Fruit fly (Drosophila melanogaster): ENCODE results near the gene Lip4.

DNA sequence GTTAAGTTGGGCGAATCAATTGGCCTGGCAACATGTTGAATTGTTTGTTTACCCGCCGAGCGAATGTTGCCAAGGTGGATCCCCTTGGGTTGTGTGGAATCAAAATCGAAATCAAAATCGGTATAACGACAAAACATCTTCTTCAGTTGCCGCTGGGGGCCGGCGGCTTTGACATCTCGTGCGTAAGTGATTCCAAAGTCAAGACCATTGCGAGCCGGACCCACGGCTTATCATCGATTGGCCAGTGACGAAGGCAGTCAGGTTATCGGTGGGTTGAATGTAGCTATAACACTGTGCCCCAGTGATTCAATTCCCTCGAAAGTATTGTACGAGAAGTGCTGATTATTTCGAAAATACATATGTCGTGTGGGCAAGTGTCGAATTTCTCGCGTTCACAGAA is 1.6 kb downstream of the Lip4 start:
- no peak for TF ChIP-seq Trl (optimal IDR thresholded peaks at IDR 0.05)
- TF ChIP-seq Trl (GFP tag; optimal IDR thresholded peaks at IDR 0.05), result no peak
- no peak for TF ChIP-seq Lpt (GFP tag; optimal IDR thresholded peaks at IDR 0.05)
- no peak for TF ChIP-seq Sin3A (optimal IDR thresholded peaks at IDR 0.05)
- TF ChIP-seq jumu (GFP tag; optimal IDR thresholded peaks at IDR 0.05), result no peak
- TF ChIP-seq al (GFP tag; IDR thresholded peaks at IDR 0.05), result no peak
